Fruit fly (Drosophila melanogaster): ENCODE results near the gene GstD11.

- TF ChIP-seq EcR (GFP tag; optimal IDR thresholded peaks at IDR 0.05), result peak in 1 of 2 experiments; percentile 64
- no peak for TF ChIP-seq Dll (optimal IDR thresholded peaks at IDR 0.05)
- no peak for TF ChIP-seq psq (optimal IDR thresholded peaks at IDR 0.05)
- no peak for TF ChIP-seq CG8478 (optimal IDR thresholded peaks at IDR 0.05)
- TF ChIP-seq usp (GFP tag; optimal IDR thresholded peaks at IDR 0.05), result no peak
Observed at dm6 chr3R:12370643-12370995, 12.5 kb upstream of the GstD11 start.
